Worm (Caenorhabditis elegans) whole organism, L4 larva: Measurements from ENCODE around the gene srw-56.

Experiments
- F10B5.3 ChIP-seq: sonication (generic microtip); optimal IDR thresholded peaks from 2 replicates; lab custom pipeline; 2016; ENCODE audit warnings: mild to moderate bottlenecking, missing genetic modification characterization, missing compliant biosample characterization
- F26F4.8 ChIP-seq: fragments of 200-800 bp; sonication (Bioruptor generic); conservative IDR thresholded peaks from 2 replicates; pipeline ENCODE4 v1.3.6; 2022; ENCODE audit warnings: missing genetic modification characterization, missing compliant biosample characterization
- T26A8.4 ChIP-seq: fragments of 200-800 bp; sonication (Bioruptor generic); IDR thresholded peaks from 2 replicates; pipeline ENCODE4 v1.3.6; 2022; ENCODE audit warnings: missing genetic modification characterization, missing compliant biosample characterization
- Y105C5A.15 ChIP-seq: fragments of 200-800 bp; sonication (Bioruptor generic); IDR thresholded peaks from 2 replicates; pipeline ENCODE4 v1.3.6; 2022; ENCODE audit warnings: missing genetic modification characterization, missing compliant biosample characterization
- Y75B8A.6 ChIP-seq: fragments of 200-800 bp; sonication (Bioruptor generic); IDR thresholded peaks from 2 replicates; pipeline ENCODE4 v1.3.6; 2022; ENCODE audit warnings: missing genetic modification reagents, missing genetic modification characterization, missing compliant biosample characterization
- ZK337.2 ChIP-seq: fragments of 200-800 bp; sonication (Bioruptor generic); IDR thresholded peaks from 2 replicates; pipeline ENCODE4 v1.3.6; 2022; ENCODE audit warnings: missing genetic modification reagents, missing genetic modification characterization, missing compliant biosample characterization
- ama-1 ChIP-seq: fragments of 150-350 bp; optimal IDR thresholded peaks from 2 replicates; lab custom pipeline; 2014; ENCODE audit warnings: inconsistent platforms, mixed read lengths
- ceh-20 ChIP-seq: fragments of 200-800 bp; sonication (Bioruptor generic); IDR thresholded peaks from 2 replicates; pipeline ENCODE4 v1.3.6; 2022; ENCODE audit warnings: missing genetic modification reagents, missing genetic modification characterization, missing compliant biosample characterization
- ceh-28 ChIP-seq: fragments of 150-350 bp; optimal IDR thresholded peaks from 2 replicates; lab custom pipeline; 2014; ENCODE audit warnings: missing biosample characterization, missing genetic modification reagents, missing genetic modification characterization
- ceh-32 ChIP-seq: sonication (generic microtip); optimal IDR thresholded peaks from 2 replicates; lab custom pipeline; 2016; ENCODE audit warnings: mild to moderate bottlenecking, missing genetic modification characterization, missing compliant biosample characterization; ENCODE audit not compliant: poor library complexity
- ceh-62 ChIP-seq: sonication (generic microtip); optimal IDR thresholded peaks from 2 replicates; lab custom pipeline; 2017; ENCODE audit warnings: missing biosample characterization, missing genetic modification characterization
- ces-1 ChIP-seq: fragments of 150-350 bp; sonication (generic microtip); optimal IDR thresholded peaks from 4 replicates; lab custom pipeline; 2014; ENCODE audit warnings: missing biosample characterization, missing genetic modification reagents, missing genetic modification characterization
- cey-2 ChIP-seq: sonication (generic microtip); optimal IDR thresholded peaks from 3 replicates; lab custom pipeline; 2017; ENCODE audit warnings: missing genetic modification characterization, mild to moderate bottlenecking, missing compliant biosample characterization, antibody characterized with exemption, borderline replicate concordance; ENCODE audit not compliant: insufficient read depth
- ctbp-1 ChIP-seq: fragments of 200-800 bp; sonication (Bioruptor generic); IDR thresholded peaks from 2 replicates; pipeline ENCODE4 v1.3.6; 2022; ENCODE audit warnings: missing genetic modification reagents, missing genetic modification characterization, missing compliant biosample characterization
- daf-16 ChIP-seq, 3 experiments: sonication (generic microtip); optimal IDR thresholded peaks; 2 replicates each; lab custom pipeline; 2016 to 2017; ENCODE audit warnings: missing genetic modification characterization in 3 of 3, missing genetic modification reagents in 3 of 3, mild to moderate bottlenecking in 2 of 3, missing compliant biosample characterization in 2 of 3, missing biosample characterization in 1 of 3, moderate library complexity in 1 of 3
- daf-8 ChIP-seq: fragments of 200-800 bp; sonication (Bioruptor generic); IDR thresholded peaks from 2 replicates; pipeline ENCODE4 v1.3.6; 2022; ENCODE audit warnings: missing genetic modification characterization, missing compliant biosample characterization
- dmd-6 ChIP-seq: fragments of 200-800 bp; sonication (Bioruptor generic); IDR thresholded peaks from 2 replicates; pipeline ENCODE4 v1.3.6; 2022; ENCODE audit warnings: missing genetic modification reagents, missing genetic modification characterization, missing compliant biosample characterization
- duxl-1 ChIP-seq: sonication (generic microtip); optimal IDR thresholded peaks from 2 replicates; lab custom pipeline; 2016; ENCODE audit warnings: mild to moderate bottlenecking, missing genetic modification characterization, moderate library complexity, missing compliant biosample characterization; ENCODE audit not compliant: poor library complexity
- egl-27 ChIP-seq: sonication (generic microtip); optimal IDR thresholded peaks from 3 replicates; lab custom pipeline; 2017; ENCODE audit warnings: missing biosample characterization, missing genetic modification reagents, missing genetic modification characterization
- egl-43 ChIP-seq: fragments of 200-800 bp; sonication (Bioruptor generic); IDR thresholded peaks from 2 replicates; pipeline ENCODE4 v1.3.6; 2022; ENCODE audit warnings: missing genetic modification reagents, missing genetic modification characterization, missing compliant biosample characterization
- fos-1 ChIP-seq: fragments of 150-350 bp; optimal IDR thresholded peaks from 2 replicates; lab custom pipeline; 2014; ENCODE audit warnings: missing biosample characterization, missing genetic modification characterization
- gei-8 ChIP-seq: fragments of 200-800 bp; sonication (Bioruptor generic); optimal IDR thresholded peaks from 2 replicates; lab custom pipeline; 2018; ENCODE audit warnings: mild to moderate bottlenecking, missing genetic modification characterization, missing compliant biosample characterization
- hif-1 ChIP-seq, 2 experiments: sonication (generic microtip); optimal IDR thresholded peaks; 2 replicates each; lab custom pipeline; 2016 to 2017; ENCODE audit warnings: missing compliant biosample characterization in 2 of 2, missing genetic modification characterization in 2 of 2, missing genetic modification reagents in 2 of 2, missing genotype in 2 of 2, mild to moderate bottlenecking in 1 of 2
- hlh-30 ChIP-seq: sonication (generic microtip); optimal IDR thresholded peaks from 2 replicates; lab custom pipeline; 2017; ENCODE audit warnings: antibody characterized with exemption, mild to moderate bottlenecking, missing genetic modification characterization, missing compliant biosample characterization; ENCODE audit not compliant: insufficient read depth
- lin-13 ChIP-seq: fragments of 150-350 bp; optimal IDR thresholded peaks from 2 replicates; lab custom pipeline; 2014; ENCODE audit warnings: missing biosample characterization, missing genetic modification reagents, missing genetic modification characterization
- lin-38 ChIP-seq: fragments of 200-800 bp; sonication (Bioruptor generic); IDR thresholded peaks from 2 replicates; pipeline ENCODE4 v1.3.6; 2022; ENCODE audit warnings: missing genetic modification reagents, missing genetic modification characterization, missing compliant biosample characterization
- lir-3 ChIP-seq: sonication (generic microtip); optimal IDR thresholded peaks from 2 replicates; lab custom pipeline; 2016; ENCODE audit warnings: mild to moderate bottlenecking, missing genetic modification characterization, missing compliant biosample characterization
- lsy-2 ChIP-seq, 2 experiments: fragments of 150-350 bp in 1 of 2; sonication (generic microtip) in 1 of 2; optimal IDR thresholded peaks; 2 replicates each; lab custom pipeline; 2014 to 2017; ENCODE audit warnings: missing biosample characterization in 2 of 2, missing genetic modification characterization in 2 of 2
- mdl-1 ChIP-seq, 2 experiments: fragments of 150-350 bp in 1 of 2; sonication (generic microtip) in 1 of 2; optimal IDR thresholded peaks; 2 replicates each; lab custom pipeline; 2014 to 2017; ENCODE audit warnings: missing biosample characterization in 2 of 2, missing genetic modification characterization in 2 of 2
- mes-2 ChIP-seq: sonication (generic microtip); optimal IDR thresholded peaks from 2 replicates; lab custom pipeline; 2016; ENCODE audit warnings: missing genotype, mild to moderate bottlenecking, missing genetic modification characterization, missing compliant biosample characterization; ENCODE audit not compliant: poor library complexity, severe bottlenecking
- mxl-3 ChIP-seq: fragments of 200-800 bp; sonication (Bioruptor generic); optimal IDR thresholded peaks from 2 replicates; lab custom pipeline; 2018; ENCODE audit warnings: mild to moderate bottlenecking, missing genetic modification characterization, missing compliant biosample characterization
- nhr-41 ChIP-seq: fragments of 200-800 bp; sonication (Bioruptor generic); IDR thresholded peaks from 2 replicates; pipeline ENCODE4 v1.3.6; 2022; ENCODE audit warnings: missing genetic modification reagents, missing genetic modification characterization, missing compliant biosample characterization
- nhr-42 ChIP-seq: fragments of 200-800 bp; sonication (Bioruptor generic); IDR thresholded peaks from 2 replicates; pipeline ENCODE4 v1.3.6; 2022; ENCODE audit warnings: missing genetic modification characterization, missing compliant biosample characterization
- nhr-48 ChIP-seq: sonication (generic microtip); optimal IDR thresholded peaks from 2 replicates; lab custom pipeline; 2016; ENCODE audit warnings: mild to moderate bottlenecking, missing genetic modification characterization, missing compliant biosample characterization
- nhr-6 ChIP-seq: fragments of 150-350 bp; optimal IDR thresholded peaks from 2 replicates; lab custom pipeline; 2014; ENCODE audit warnings: missing biosample characterization, missing genetic modification characterization
- nhr-76 ChIP-seq: fragments of 150-350 bp; optimal IDR thresholded peaks from 2 replicates; lab custom pipeline; 2014; ENCODE audit warnings: missing biosample characterization, missing genetic modification characterization
- nhr-77 ChIP-seq: fragments of 150-350 bp; optimal IDR thresholded peaks from 2 replicates; lab custom pipeline; 2014; ENCODE audit warnings: missing biosample characterization, missing genetic modification characterization
- php-3 ChIP-seq: fragments of 200-800 bp; sonication (Bioruptor generic); IDR thresholded peaks from 2 replicates; pipeline ENCODE4 v1.3.6; 2022; ENCODE audit warnings: missing genetic modification reagents, missing genetic modification characterization, missing compliant biosample characterization
- pqm-1 ChIP-seq: sonication (generic microtip); optimal IDR thresholded peaks from 2 replicates; lab custom pipeline; 2017; ENCODE audit warnings: missing biosample characterization, missing genetic modification characterization
- rbr-2 ChIP-seq: sonication (generic microtip); optimal IDR thresholded peaks from 2 replicates; lab custom pipeline; 2016; ENCODE audit warnings: missing genotype, missing genetic modification characterization, missing compliant biosample characterization
- saeg-2 ChIP-seq: fragments of 200-800 bp; sonication (Bioruptor generic); IDR thresholded peaks from 2 replicates; pipeline ENCODE4 v1.3.6; 2022; ENCODE audit warnings: missing genetic modification reagents, missing genetic modification characterization, missing compliant biosample characterization
- set-16 ChIP-seq: fragments of 200-800 bp; sonication (Bioruptor generic); IDR thresholded peaks from 2 replicates; pipeline ENCODE4 v1.3.6; 2022; ENCODE audit warnings: missing genetic modification reagents, missing genetic modification characterization, missing compliant biosample characterization
- skn-1 ChIP-seq: fragments of 150-350 bp; optimal IDR thresholded peaks from 2 replicates; lab custom pipeline; 2014; ENCODE audit warnings: missing biosample characterization, missing genetic modification characterization
- snpc-4 ChIP-seq: fragments of 150-350 bp; optimal IDR thresholded peaks from 2 replicates; lab custom pipeline; 2014; ENCODE audit warnings: missing biosample characterization, missing genetic modification characterization
- spr-3 ChIP-seq: fragments of 200-800 bp; sonication (Bioruptor generic); optimal IDR thresholded peaks from 2 replicates; lab custom pipeline; 2018; ENCODE audit warnings: mild to moderate bottlenecking, missing genetic modification characterization, missing compliant biosample characterization
- zag-1 ChIP-seq: fragments of 150-350 bp; optimal IDR thresholded peaks from 2 replicates; lab custom pipeline; 2014; ENCODE audit warnings: missing biosample characterization, missing genetic modification characterization
- zfp-2 ChIP-seq: sonication (generic microtip); optimal IDR thresholded peaks from 2 replicates; lab custom pipeline; 2016; ENCODE audit warnings: mild to moderate bottlenecking, missing genetic modification characterization, missing compliant biosample characterization
- zip-11 ChIP-seq: fragments of 200-800 bp; sonication (Bioruptor generic); IDR thresholded peaks from 2 replicates; pipeline ENCODE4 v1.3.6; 2022; ENCODE audit warnings: missing genetic modification characterization, missing compliant biosample characterization

srw-56 gene

ce11 chrV:15982733-15983344, 30.2 kb upstream of the srw-56 start, which contains the start of the genes fbxa-99 and F36G9.13 (continued):
- TF ChIP-seq saeg-2 (GFP tag; lab: Robert Waterston, UW) (no peak), ceh-62 (tag; lab: Kevin White, UChicago) (no peak), F10B5.3 (tag; lab: Kevin White, UChicago) (no peak), dmd-6 (GFP tag; lab: Robert Waterston, UW) (peak; percentile 41), lir-3 (tag; lab: Kevin White, UChicago) (no peak), nhr-77 (tag; lab: Kevin White, UChicago) (peak; percentile 21), hif-1 (tag; optimal IDR thresholded peaks at IDR 0.05; lab: Kevin White, UChicago) (no peak), lsy-2 (tag; optimal IDR thresholded peaks at IDR 0.05; lab: Kevin White, UChicago) (no peak), rbr-2 (tag; lab: Kevin White, UChicago) (no peak), nhr-42 (GFP tag; lab: Robert Waterston, UW) (no peak), egl-27 (tag; lab: Kevin White, UChicago) (no peak), snpc-4 (tag; lab: Kevin White, UChicago) (no peak), T26A8.4 (GFP tag; lab: Robert Waterston, UW) (no peak), nhr-41 (GFP tag; lab: Robert Waterston, UW) (no peak), egl-43 (GFP tag; lab: Robert Waterston, UW) (no peak), fos-1 (no peak), zfp-2 (tag; lab: Kevin White, UChicago) (no peak), lin-38 (no peak), pqm-1 (tag; lab: Kevin White, UChicago) (peak; percentile 34), F26F4.8 (GFP tag; lab: Robert Waterston, UW) (no peak), mdl-1 (tag; optimal IDR thresholded peaks at IDR 0.05; lab: Kevin White, UChicago) (no peak), hlh-30 (tag; lab: Kevin White, UChicago) (no peak), Y105C5A.15 (GFP tag; lab: Robert Waterston, UW) (no peak), nhr-6 (tag; lab: Kevin White, UChicago) (no peak), ceh-28 (tag; lab: Kevin White, UChicago) (no peak), mes-2 (tag; lab: Kevin White, UChicago) (no peak), daf-16 (GFP tag; optimal IDR thresholded peaks at IDR 0.05; lab: Kevin White, UChicago) (no peak), daf-16 (tag; optimal IDR thresholded peaks at IDR 0.05; lab: Kevin White, UChicago) (peak; percentile 72), duxl-1 (tag; lab: Kevin White, UChicago) (no peak), zag-1 (no peak), lin-13 (GFP tag; lab: Kevin White, UChicago) (peak; percentile 22), skn-1 (tag; lab: Kevin White, UChicago) (no peak), ZK337.2 (GFP tag; lab: Robert Waterston, UW) (no peak), ceh-32 (tag; lab: Kevin White, UChicago) (no peak), php-3 (GFP tag; lab: Robert Waterston, UW) (no peak)

- TF ChIP-seq daf-8 (GFP tag; lab: Robert Waterston, UW) (no peak), set-16 (GFP tag; lab: Robert Waterston, UW) (no peak), ces-1 (no peak), ama-1 (no peak), mes-2 (tag; lab: Kevin White, UChicago) (no peak), nhr-48 (tag; lab: Kevin White, UChicago) (peak; percentile 16), pqm-1 (tag; lab: Kevin White, UChicago) (peak; percentile 90), mxl-3 (GFP tag; lab: Kevin White, UChicago) (no peak), Y75B8A.6 (no peak), ctbp-1 (GFP tag; lab: Robert Waterston, UW) (no peak), spr-3 (no peak), cey-2 (no peak), nhr-76 (tag; lab: Kevin White, UChicago) (no peak), nhr-77 (tag; lab: Kevin White, UChicago) (peak; percentile 61), snpc-4 (tag; lab: Kevin White, UChicago) (no peak), zip-11 (GFP tag; lab: Robert Waterston, UW) (no peak), ceh-20 (GFP tag; lab: Robert Waterston, UW) (no peak), ceh-28 (tag; lab: Kevin White, UChicago) (no peak), gei-8 (GFP tag; lab: Kevin White, UChicago) (no peak)
Observed at ce11 chrV:15978232-15978764, 25.6 kb upstream of the srw-56 start, which contains the start of gene oac-20. TSS of gene oac-20 (plus strand) at chrV:15978714.
